Worm (Caenorhabditis elegans): ENCODE results near the gene nxf-2.

ce11 chrV:14460122-14460521 is 42.5 kb upstream of the nxf-2 start:
- no peak for TF ChIP-seq ama-1 (optimal IDR thresholded peaks at IDR 0.05)
- TF ChIP-seq ceh-82 (tag; optimal IDR thresholded peaks at IDR 0.05) = no peak
- TF ChIP-seq egl-27 (tag; optimal IDR thresholded peaks at IDR 0.05) = no peak
- TF ChIP-seq unc-62 (GFP tag; optimal IDR thresholded peaks at IDR 0.05) = no peak
- TF ChIP-seq zag-1 (tag; optimal IDR thresholded peaks at IDR 0.05) = no peak
- no peak for TF ChIP-seq tbx-2 (tag; optimal IDR thresholded peaks at IDR 0.05)
